Worm (Caenorhabditis elegans) whole organism, midembryonic: Measurements from ENCODE around the gene C39B10.3.
A peak's percentile ranks its signal among the peaks of the same experiment; 100 is the strongest.

ENCODE experiments used
- T22C8.4 ChIP-seq: fragments of 200-800 bp; sonication (Bioruptor generic); IDR thresholded peaks from 2 replicates; pipeline ENCODE4 v1.3.6; 2022; ENCODE audit warnings: missing genetic modification characterization, missing compliant biosample characterization
- cog-1 ChIP-seq: sonication (generic microtip); optimal IDR thresholded peaks from 2 replicates; lab custom pipeline; 2016; ENCODE audit warnings: missing genetic modification characterization, missing compliant biosample characterization
- flt-1 ChIP-seq: fragments of 200-800 bp; sonication (Bioruptor generic); IDR thresholded peaks from 2 replicates; pipeline ENCODE4 v1.3.6; 2022; ENCODE audit warnings: missing genetic modification characterization, missing compliant biosample characterization
- klf-2 ChIP-seq: fragments of 200-800 bp; sonication (Bioruptor generic); conservative IDR thresholded peaks from 2 replicates; pipeline ENCODE4 v1.3.6; 2022; ENCODE audit warnings: missing genetic modification reagents, missing genetic modification characterization, missing compliant biosample characterization
- med-1 ChIP-seq: sonication (generic microtip); optimal IDR thresholded peaks from 2 replicates; lab custom pipeline; 2017; ENCODE audit warnings: missing genetic modification characterization, mild to moderate bottlenecking, missing compliant biosample characterization, antibody characterized with exemption, missing genetic modification reagents; ENCODE audit not compliant: insufficient read depth
- ref-1 ChIP-seq: fragments of 200-800 bp; sonication (Bioruptor generic); conservative IDR thresholded peaks from 2 replicates; pipeline ENCODE4 v1.3.6; 2022; ENCODE audit warnings: missing genetic modification reagents, missing genetic modification characterization, missing compliant biosample characterization
- tab-1 ChIP-seq: fragments of 200-800 bp; sonication (Bioruptor generic); IDR thresholded peaks from 2 replicates; pipeline ENCODE4 v1.3.6; 2022; ENCODE audit warnings: missing genetic modification characterization, missing compliant biosample characterization
- ztf-23 ChIP-seq: fragments of 200-800 bp; sonication (Bioruptor generic); IDR thresholded peaks from 2 replicates; pipeline ENCODE4 v1.3.6; 2022; ENCODE audit warnings: missing genetic modification reagents, missing genetic modification characterization, missing compliant biosample characterization
- ztf-29 ChIP-seq: fragments of 200-800 bp; sonication (Bioruptor generic); IDR thresholded peaks from 2 replicates; pipeline ENCODE4 v1.3.6; 2022; ENCODE audit warnings: missing genetic modification reagents, missing genetic modification characterization, missing compliant biosample characterization

C39B10.3 gene

ce11 chrX:10433863-10434262 lies 10.1 kb upstream of the C39B10.3 start:
- no peak for TF ChIP-seq med-1 (GFP tag; lab: Kevin White, UChicago)
- TF ChIP-seq klf-2 (GFP tag; lab: Robert Waterston, UW) = no peak
- no peak for TF ChIP-seq ref-1 (GFP tag; lab: Robert Waterston, UW)
- no peak for TF ChIP-seq T22C8.4 (GFP tag; lab: Robert Waterston, UW)

- peak; percentile 53; the same call in 1 of the 2 replicates for TF ChIP-seq ztf-23
- TF ChIP-seq ref-1 (GFP tag; lab: Robert Waterston, UW) = no peak
- TF ChIP-seq tab-1 (GFP tag; lab: Robert Waterston, UW) = 0 out of 2 replicates have a peak, but pooled peaks have one; percentile 59
- TF ChIP-seq cog-1 (tag; lab: Kevin White, UChicago) = peak; percentile 91
- TF ChIP-seq T22C8.4 (GFP tag; lab: Robert Waterston, UW) = 0 out of 2 replicates have a peak, but pooled peaks have one; percentile 22
- TF ChIP-seq klf-2 (GFP tag; lab: Robert Waterston, UW) = no peak
- TF ChIP-seq med-1 (GFP tag; lab: Kevin White, UChicago) = no peak
- 0 out of 2 replicates have a peak, but pooled peaks have one; percentile 32 for TF ChIP-seq flt-1
- TF ChIP-seq ztf-29 (GFP tag; lab: Robert Waterston, UW) = peak; percentile 82
Measured at ce11 chrX:10435492-10435939, 8.4 kb upstream of the C39B10.3 start.

DNA sequence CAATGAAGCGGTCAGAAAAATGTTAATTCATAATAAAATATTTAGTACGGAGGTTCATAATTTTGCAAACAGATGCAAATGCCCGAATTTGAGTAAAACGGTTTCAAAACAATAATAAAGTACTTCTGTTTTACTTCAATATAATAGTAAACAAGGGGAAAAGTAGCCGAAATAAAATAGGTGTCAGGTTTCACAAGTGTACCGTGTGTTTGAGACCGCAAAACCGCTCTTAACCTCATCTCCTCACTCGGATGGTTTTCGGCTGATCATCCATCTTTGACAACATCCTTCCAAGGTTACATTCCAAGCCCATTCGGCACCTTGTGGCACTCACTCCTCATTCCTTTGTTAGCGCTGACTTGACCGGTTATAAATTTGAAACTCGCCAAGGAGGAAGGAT lies 6.5 kb upstream of the C39B10.3 start:
- TF ChIP-seq flt-1 (no peak), klf-2 (GFP tag; lab: Robert Waterston, UW) (no peak), med-1 (GFP tag; lab: Kevin White, UChicago) (no peak), tab-1 (GFP tag; lab: Robert Waterston, UW) (no peak), cog-1 (tag; lab: Kevin White, UChicago) (no peak), ztf-23 (no peak), ztf-29 (GFP tag; lab: Robert Waterston, UW) (no peak), T22C8.4 (GFP tag; lab: Robert Waterston, UW) (no peak), ref-1 (GFP tag; lab: Robert Waterston, UW) (no peak)

ce11 chrX:10440781-10441180 lies 3.2 kb upstream of the C39B10.3 start:
- TF ChIP-seq tab-1 (GFP tag; lab: Robert Waterston, UW) = no peak
- no peak for TF ChIP-seq flt-1
- no peak for TF ChIP-seq cog-1 (tag; lab: Kevin White, UChicago)
- no peak for TF ChIP-seq T22C8.4 (GFP tag; lab: Robert Waterston, UW)
- TF ChIP-seq ztf-29 (GFP tag; lab: Robert Waterston, UW) = no peak
- TF ChIP-seq klf-2 (GFP tag; lab: Robert Waterston, UW) = no peak
- TF ChIP-seq med-1 (GFP tag; lab: Kevin White, UChicago) = no peak
- no peak for TF ChIP-seq ztf-23
- no peak for TF ChIP-seq ref-1 (GFP tag; lab: Robert Waterston, UW)

DNA sequence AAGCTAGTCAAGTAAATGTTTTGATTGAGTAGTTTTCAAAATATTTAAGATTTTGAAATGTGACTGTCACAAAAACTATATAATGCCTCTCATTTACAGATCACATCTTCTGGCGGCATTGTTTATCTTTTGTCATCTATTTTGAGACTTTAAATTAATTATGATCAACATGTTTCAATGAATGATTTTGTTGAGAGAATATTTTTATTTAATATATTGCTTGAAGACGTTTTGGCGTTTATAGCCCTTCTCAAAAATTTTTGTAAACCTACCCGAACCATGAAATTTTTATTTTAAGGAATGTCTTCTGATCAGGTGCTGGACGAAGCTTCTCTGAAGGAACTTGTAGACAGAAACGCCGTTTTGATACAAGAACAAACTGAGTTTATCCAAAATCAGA lies 769 bp downstream of the C39B10.3 start, which contains the start of gene C39B10.4:
C39B10.4 (plus strand) TSS at position 301 of the 400 bp plus-strand sequence.
- no peak for TF ChIP-seq cog-1 (tag; lab: Kevin White, UChicago)
- no peak for TF ChIP-seq flt-1
- no peak for TF ChIP-seq ztf-29 (GFP tag; lab: Robert Waterston, UW)
- TF ChIP-seq tab-1 (GFP tag; lab: Robert Waterston, UW) = no peak
- no peak for TF ChIP-seq med-1 (GFP tag; lab: Kevin White, UChicago)
- no peak for TF ChIP-seq T22C8.4 (GFP tag; lab: Robert Waterston, UW)

DNA sequence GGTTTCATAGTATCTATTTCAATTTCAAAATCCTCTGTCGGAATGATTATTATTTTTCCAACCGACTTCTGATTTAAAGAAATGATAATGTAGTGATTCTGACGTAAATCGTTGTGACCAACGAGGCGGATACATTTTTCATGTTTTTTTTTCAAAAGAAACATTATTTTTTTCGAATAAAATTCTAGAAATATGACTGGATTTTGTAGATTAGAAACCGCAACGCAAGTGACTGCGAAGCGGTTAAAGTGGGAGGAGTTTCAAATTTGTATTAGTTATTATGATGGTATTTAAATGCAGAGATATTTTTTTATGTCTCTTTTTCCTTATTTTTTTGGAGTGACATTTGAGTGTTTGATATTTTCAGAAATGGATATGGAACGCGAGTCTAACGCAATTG lies 3.0 kb downstream of the C39B10.3 start, which contains the start of gene C39B10.5:
C39B10.5 (plus strand) TSS at position 362 of the 400 bp plus-strand sequence.
- TF ChIP-seq ztf-23 (no peak), med-1 (GFP tag; lab: Kevin White, UChicago) (no peak), klf-2 (GFP tag; lab: Robert Waterston, UW) (no peak), cog-1 (tag; lab: Kevin White, UChicago) (no peak), ztf-29 (GFP tag; lab: Robert Waterston, UW) (no peak), flt-1 (no peak), ref-1 (GFP tag; lab: Robert Waterston, UW) (no peak), T22C8.4 (GFP tag; lab: Robert Waterston, UW) (no peak), tab-1 (GFP tag; lab: Robert Waterston, UW) (no peak)

DNA sequence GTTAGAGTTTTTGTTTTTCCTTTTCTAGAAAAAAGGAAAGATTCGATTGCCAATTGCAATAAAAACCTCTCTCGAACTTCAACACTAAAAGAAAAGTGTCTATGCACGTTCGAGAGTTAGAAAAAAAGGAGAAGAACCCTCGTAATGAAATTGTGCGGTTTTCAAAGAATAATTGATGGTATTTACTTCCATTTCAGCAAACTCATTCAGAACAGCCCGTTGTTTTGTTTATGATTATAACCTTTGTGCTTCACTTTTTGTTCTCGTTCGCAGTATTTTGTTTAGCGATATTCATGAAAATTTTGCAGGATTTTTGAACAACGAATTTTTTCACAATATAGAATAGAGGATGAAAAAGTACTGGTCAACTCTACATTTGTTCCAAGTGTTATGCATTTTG lies 10.0 kb downstream of the C39B10.3 start, which contains the start of gene lgc-41:
lgc-41 (plus strand) TSS at position 301 of the 400 bp plus-strand sequence.
- TF ChIP-seq flt-1 (no peak), ztf-23 (no peak), tab-1 (GFP tag; lab: Robert Waterston, UW) (no peak), T22C8.4 (GFP tag; lab: Robert Waterston, UW) (no peak), cog-1 (tag; lab: Kevin White, UChicago) (no peak)

DNA sequence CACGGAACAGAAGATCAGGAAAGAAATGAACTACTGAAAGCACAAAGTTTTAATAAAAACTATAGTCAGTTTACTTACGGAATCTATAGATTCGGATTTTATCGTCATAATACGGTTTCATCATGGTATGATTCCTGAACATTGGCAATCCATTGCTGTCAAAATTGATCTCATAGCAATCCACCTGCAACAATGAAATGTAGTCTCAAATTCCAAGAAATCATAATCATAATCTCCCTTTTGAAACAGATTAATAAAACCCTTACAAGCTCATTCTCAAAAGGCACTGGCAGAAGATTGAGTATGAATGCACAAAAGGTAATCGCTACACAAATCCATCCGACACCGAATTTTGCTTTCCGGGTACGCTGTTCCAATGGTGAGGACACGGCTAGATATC lies 18.5 kb downstream of the C39B10.3 start:
- no peak for TF ChIP-seq tab-1 (GFP tag; lab: Robert Waterston, UW)
- TF ChIP-seq klf-2 (GFP tag; lab: Robert Waterston, UW) = no peak
- no peak for TF ChIP-seq med-1 (GFP tag; lab: Kevin White, UChicago)
- no peak for TF ChIP-seq ztf-29 (GFP tag; lab: Robert Waterston, UW)
- TF ChIP-seq cog-1 (tag; lab: Kevin White, UChicago) = no peak
- no peak for TF ChIP-seq ztf-23
- no peak for TF ChIP-seq ref-1 (GFP tag; lab: Robert Waterston, UW)
- no peak for TF ChIP-seq T22C8.4 (GFP tag; lab: Robert Waterston, UW)
- TF ChIP-seq flt-1 = no peak

- TF ChIP-seq ref-1 (GFP tag; lab: Robert Waterston, UW) (no peak), T22C8.4 (GFP tag; lab: Robert Waterston, UW) (no peak), tab-1 (GFP tag; lab: Robert Waterston, UW) (no peak), ztf-29 (GFP tag; lab: Robert Waterston, UW) (no peak), ztf-23 (no peak), flt-1 (no peak), med-1 (GFP tag; lab: Kevin White, UChicago) (no peak), klf-2 (GFP tag; lab: Robert Waterston, UW) (no peak), cog-1 (tag; lab: Kevin White, UChicago) (no peak)
Measured at ce11 chrX:10463542-10463941, 19.6 kb downstream of the C39B10.3 start, which contains the start of gene C39B10.1. TSS of gene C39B10.1 (minus strand) at chrX:10463642.
